Fruit fly (Drosophila melanogaster): ENCODE data around the gene CG3597.

- TF ChIP-seq Hr39 (optimal IDR thresholded peaks at IDR 0.05) (no peak), Mad (GFP tag; optimal IDR thresholded peaks at IDR 0.05) (peak; percentile 35), dmrt11E (tag; optimal IDR thresholded peaks at IDR 0.05) (no peak), usp (GFP tag; optimal IDR thresholded peaks at IDR 0.05) (no peak), psq (GFP tag; optimal IDR thresholded peaks at IDR 0.05) (no peak), CG17612 (GFP tag; IDR thresholded peaks at IDR 0.05) (no peak)
These were observed 14.1 kb downstream of the CG3597 start, which contains the start of gene CG9967 for dm6 chr2L:2357228-2357656.
